Fruit fly (Drosophila melanogaster) S2 (cell line): ENCODE measurements around the gene CG5376.

Experiments used
- CG8478 ChIP-seq: fragments of >200 bp; optimal IDR thresholded peaks from 2 replicates; lab custom pipeline; 2018
- CTCF ChIP-seq, 2 experiments: fragments of >200 bp; optimal IDR thresholded peaks; 2 replicates each; lab custom pipeline; 2018

CG5376 gene

DNA sequence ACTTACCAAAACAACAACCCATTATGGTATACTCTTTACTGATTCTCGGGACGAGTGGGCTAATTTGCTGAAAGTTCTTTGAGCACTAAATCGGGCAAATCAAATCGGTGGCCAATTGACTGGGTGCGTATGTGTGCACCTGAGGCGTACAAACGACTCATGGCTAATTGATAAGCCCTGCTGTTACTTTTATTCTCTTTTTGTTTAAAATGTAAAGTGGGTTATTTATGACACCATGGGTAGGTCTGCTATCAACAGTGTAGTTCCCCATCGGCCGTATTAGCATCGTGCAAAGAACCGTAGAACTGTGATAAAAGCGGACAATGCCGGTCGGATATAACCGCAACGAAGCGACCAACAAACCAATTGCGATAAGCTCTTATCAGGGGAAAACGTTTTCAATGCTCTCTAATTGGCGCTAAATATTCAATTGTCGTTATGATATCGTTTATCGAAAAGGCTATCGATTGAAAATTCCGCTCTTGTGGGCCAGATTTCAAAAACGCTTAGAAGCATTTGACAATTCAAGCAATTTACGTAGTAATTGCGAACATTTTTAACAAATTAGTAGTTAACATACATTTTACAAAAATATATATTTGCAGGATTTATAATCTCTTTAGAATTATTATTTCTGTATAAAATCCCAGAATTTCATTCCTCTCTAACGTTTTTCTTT lies 41.4 kb downstream of the CG5376 start, which contains the start of gene CG34288:
CG34288 (minus strand) TSS at position 69 of the 679 bp plus-strand sequence.
- no peak for TF ChIP-seq CTCF (optimal IDR thresholded peaks at IDR 0.05; lab: Kevin White, UChicago)
- TF ChIP-seq CG8478 (lab: Kevin White, UChicago) = no peak

DNA sequence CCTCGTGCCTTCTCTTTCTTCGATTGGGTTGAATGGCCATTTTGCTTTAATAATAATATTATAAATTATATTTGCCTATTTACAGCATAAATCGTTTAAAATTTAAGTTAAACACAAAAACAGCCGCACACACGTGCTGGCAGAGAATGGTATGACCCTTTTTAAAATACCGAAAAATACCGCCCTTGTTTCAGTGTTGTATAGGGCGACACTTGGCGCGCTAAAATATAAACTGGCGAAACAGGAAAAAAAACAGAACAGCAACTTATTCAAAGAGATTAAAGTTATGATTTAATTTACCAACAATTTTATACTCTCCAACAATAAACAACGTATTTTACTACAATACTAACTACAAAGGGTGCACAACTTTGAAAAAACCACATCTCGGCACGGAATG lies 42.3 kb downstream of the CG5376 start, which contains the start of gene CG12499:
CG12499 (minus strand) TSS at position 95 of the 400 bp plus-strand sequence.
- TF ChIP-seq CTCF (optimal IDR thresholded peaks at IDR 0.05; lab: Kevin White, UChicago) (no peak), CG8478 (lab: Kevin White, UChicago) (no peak)

DNA sequence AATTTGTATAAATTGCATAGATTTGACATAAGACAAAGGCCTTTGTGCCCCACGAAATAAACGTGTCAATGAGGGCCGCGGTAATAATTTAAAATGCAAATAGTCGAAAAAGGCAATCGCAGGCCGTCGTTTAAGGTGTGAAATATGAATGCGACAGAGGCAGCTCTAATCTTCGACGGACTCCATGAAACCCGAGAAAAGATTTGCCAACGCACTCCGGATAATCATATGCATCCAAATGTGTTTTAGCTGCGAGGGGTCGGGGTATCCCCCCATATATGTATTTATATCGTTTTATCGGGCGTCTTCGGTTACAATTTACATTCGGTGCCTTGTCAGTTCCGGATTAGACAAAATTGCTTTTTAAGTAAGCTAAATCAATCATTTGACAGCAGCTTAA lies 50.5 kb downstream of the CG5376 start:
- TF ChIP-seq CTCF (optimal IDR thresholded peaks at IDR 0.05; lab: Kevin White, UChicago) = no peak
- no peak for TF ChIP-seq CG8478 (lab: Kevin White, UChicago)
